Fruit fly (Drosophila melanogaster) whole organism, embryonic: ENCODE results near the gene Jupiter.

Source experiments
- Ada2b ChIP-seq: fragments of 200-800 bp; sonication (Bioruptor generic); IDR thresholded peaks from 2 replicates; pipeline ENCODE4 v1.3.6; 2022; ENCODE audit warnings: missing biosample characterization, missing genetic modification characterization
- CG10267 ChIP-seq: fragments of 200-800 bp; sonication (Bioruptor generic); optimal IDR thresholded peaks from 2 replicates; lab custom pipeline; 2018; ENCODE audit warnings: missing biosample characterization, mild to moderate bottlenecking, missing genetic modification characterization, moderate library complexity
- CG11695 ChIP-seq: fragments of 200-800 bp; sonication (Bioruptor generic); IDR thresholded peaks from 3 replicates; pipeline ENCODE4 v1.3.6; 2022; ENCODE audit warnings: missing biosample characterization, missing genetic modification characterization
- CG11723 ChIP-seq: fragments of 200-800 bp; sonication (Bioruptor generic); optimal IDR thresholded peaks from 2 replicates; lab custom pipeline; 2017; ENCODE audit warnings: missing biosample characterization, mild to moderate bottlenecking, missing genetic modification characterization
- CG12155 ChIP-seq: fragments of 200-800 bp; sonication (Bioruptor generic); optimal IDR thresholded peaks from 3 replicates; lab custom pipeline; 2016; ENCODE audit warnings: missing biosample characterization, missing genetic modification characterization
- CG1233 ChIP-seq: fragments of 200-800 bp; sonication (Bioruptor generic); optimal IDR thresholded peaks from 4 replicates; lab custom pipeline; 2018; ENCODE audit warnings: missing biosample characterization, mild to moderate bottlenecking, missing genetic modification characterization
- CG14860 ChIP-seq: fragments of 200-800 bp; sonication (Bioruptor generic); IDR thresholded peaks from 3 replicates; pipeline ENCODE4 v1.3.6; 2022; ENCODE audit warnings: missing biosample characterization, missing genetic modification characterization; ENCODE audit not compliant: partially characterized antibody
- CG16813 ChIP-seq: fragments of 200-800 bp; sonication (Bioruptor generic); IDR thresholded peaks from 3 replicates; pipeline ENCODE4 v1.3.6; 2022; ENCODE audit warnings: missing biosample characterization, missing genetic modification characterization; ENCODE audit not compliant: partially characterized antibody
- CG17359 ChIP-seq: fragments of 200-800 bp; sonication (Bioruptor generic); optimal IDR thresholded peaks from 3 replicates; lab custom pipeline; 2018; ENCODE audit warnings: missing biosample characterization, mild to moderate bottlenecking, missing genetic modification characterization, moderate library complexity
- CG17568 ChIP-seq: fragments of 200-800 bp; sonication (Bioruptor generic); optimal IDR thresholded peaks from 2 replicates; lab custom pipeline; 2018; ENCODE audit warnings: missing biosample characterization, mild to moderate bottlenecking, missing genetic modification characterization, moderate library complexity
- CG18764 ChIP-seq: fragments of 200-800 bp; sonication (Bioruptor generic); optimal IDR thresholded peaks from 3 replicates; lab custom pipeline; 2016; ENCODE audit warnings: missing biosample characterization, missing genetic modification characterization
- CG2875 ChIP-seq: fragments of 200-800 bp; sonication (Bioruptor generic); optimal IDR thresholded peaks from 2 replicates; lab custom pipeline; 2017; ENCODE audit warnings: missing biosample characterization, mild to moderate bottlenecking, missing genetic modification characterization, missing genetic modification reagents
- CG30403 ChIP-seq: fragments of 200-800 bp; sonication (Bioruptor generic); optimal IDR thresholded peaks from 3 replicates; lab custom pipeline; 2016; ENCODE audit warnings: missing biosample characterization, missing genetic modification characterization
- CG33557 ChIP-seq: fragments of 200-800 bp; sonication (Bioruptor generic); optimal IDR thresholded peaks from 2 replicates; lab custom pipeline; 2019; ENCODE audit warnings: missing biosample characterization, mild to moderate bottlenecking, missing genetic modification characterization, moderate library complexity
- CG4820 ChIP-seq: fragments of 200-800 bp; sonication (Bioruptor generic); optimal IDR thresholded peaks from 3 replicates; lab custom pipeline; 2016; ENCODE audit warnings: missing biosample characterization, missing genetic modification characterization
- CG6254 ChIP-seq: fragments of 200-800 bp; sonication (Bioruptor generic); optimal IDR thresholded peaks from 3 replicates; lab custom pipeline; 2017; ENCODE audit warnings: mild to moderate bottlenecking, missing biosample characterization, missing genetic modification reagents, missing genetic modification characterization
- CG6689 ChIP-seq: fragments of 200-800 bp; sonication (Bioruptor generic); IDR thresholded peaks from 2 replicates; pipeline ENCODE4 v1.3.6; 2022; ENCODE audit warnings: missing biosample characterization, missing genetic modification characterization
- CG8388 ChIP-seq: fragments of 200-800 bp; sonication (Bioruptor generic); optimal IDR thresholded peaks from 2 replicates; lab custom pipeline; 2019; ENCODE audit warnings: missing biosample characterization, mild to moderate bottlenecking, missing genetic modification characterization, moderate library complexity
- CG8924 ChIP-seq: fragments of 200-800 bp; optimal IDR thresholded peaks from 3 replicates; lab custom pipeline; 2019; ENCODE audit warnings: missing biosample characterization, mild to moderate bottlenecking, missing genetic modification characterization, moderate library complexity
- CG9817 ChIP-seq: fragments of 200-800 bp; sonication (Bioruptor generic); optimal IDR thresholded peaks from 2 replicates; lab custom pipeline; 2018; ENCODE audit warnings: missing biosample characterization, mild to moderate bottlenecking, missing genetic modification characterization, moderate library complexity
- CHES-1-like ChIP-seq: fragments of 200-800 bp; sonication (Bioruptor generic); optimal IDR thresholded peaks from 2 replicates; lab custom pipeline; 2016; ENCODE audit warnings: missing biosample characterization, missing genetic modification characterization
- Chrac-16 ChIP-seq: fragments of 200-800 bp; sonication (Bioruptor generic); optimal IDR thresholded peaks from 3 replicates; lab custom pipeline; 2016; ENCODE audit warnings: missing biosample characterization, missing genetic modification characterization
- Deaf1 ChIP-seq: fragments of 200-800 bp; optimal IDR thresholded peaks from 3 replicates; lab custom pipeline; 2019; ENCODE audit warnings: missing biosample characterization, mild to moderate bottlenecking, missing genetic modification characterization, moderate library complexity
- Doc2 ChIP-seq: fragments of 200-800 bp; sonication (Bioruptor generic); IDR thresholded peaks from 2 replicates; pipeline ENCODE4 v1.3.6; 2022; ENCODE audit warnings: missing biosample characterization, missing genetic modification characterization
- Drgx ChIP-seq: fragments of 200-800 bp; sonication (Bioruptor generic); IDR thresholded peaks from 2 replicates; pipeline ENCODE4 v1.3.6; 2022; ENCODE audit warnings: missing biosample characterization, missing genetic modification characterization
- Ets65A ChIP-seq: fragments of 200-800 bp; sonication (Bioruptor generic); peaks from one replicate; lab custom pipeline; 2016; ENCODE audit warnings: missing biosample characterization, missing genetic modification characterization
- Hmr ChIP-seq: fragments of 200-800 bp; sonication (Bioruptor generic); optimal IDR thresholded peaks from 3 replicates; lab custom pipeline; 2017; ENCODE audit warnings: mild to moderate bottlenecking, missing biosample characterization, missing genetic modification reagents, missing genetic modification characterization
- MBD-R2 ChIP-seq: fragments of 200-800 bp; sonication (Bioruptor generic); IDR thresholded peaks from 2 replicates; pipeline ENCODE4 v1.3.6; 2022; ENCODE audit warnings: missing biosample characterization, missing genetic modification characterization
- Rx ChIP-seq: fragments of 200-800 bp; sonication (Bioruptor generic); IDR thresholded peaks from 2 replicates; pipeline ENCODE4 v1.3.6; 2022; ENCODE audit warnings: missing biosample characterization, missing genetic modification characterization
- Sin3A ChIP-seq: fragments of >200 bp; optimal IDR thresholded peaks from 2 replicates; lab custom pipeline; 2018
- TFAM ChIP-seq: fragments of 200-800 bp; sonication (Bioruptor generic); optimal IDR thresholded peaks from 2 replicates; lab custom pipeline; 2017; ENCODE audit warnings: missing biosample characterization, missing genetic modification characterization, inconsistent platforms
- ab ChIP-seq: fragments of 200-800 bp; sonication (Bioruptor generic); optimal IDR thresholded peaks from 2 replicates; lab custom pipeline; 2016; ENCODE audit warnings: missing biosample characterization, missing genetic modification characterization
- al ChIP-seq: fragments of 200-800 bp; sonication (Bioruptor generic); IDR thresholded peaks from 2 replicates; pipeline ENCODE4 v1.3.6; 2022; ENCODE audit warnings: missing biosample characterization, missing genetic modification characterization
- amos ChIP-seq: fragments of 200-800 bp; sonication (Bioruptor generic); IDR thresholded peaks from 2 replicates; pipeline ENCODE4 v1.3.6; 2022; ENCODE audit warnings: missing biosample characterization, missing genetic modification characterization; ENCODE audit not compliant: partially characterized antibody
- ci ChIP-seq: fragments of 200-800 bp; sonication (Bioruptor generic); IDR thresholded peaks from 3 replicates; pipeline ENCODE4 v1.3.6; 2022; ENCODE audit warnings: missing biosample characterization, missing genetic modification characterization
- dati ChIP-seq: fragments of 200-800 bp; sonication (Bioruptor generic); IDR thresholded peaks from 2 replicates; pipeline ENCODE4 v1.3.6; 2022; ENCODE audit warnings: missing biosample characterization, missing genetic modification characterization
- dimm ChIP-seq: fragments of 200-800 bp; sonication (Bioruptor generic); IDR thresholded peaks from 2 replicates; pipeline ENCODE4 v1.3.6; 2022; ENCODE audit warnings: missing biosample characterization, missing genetic modification characterization
- dm ChIP-seq: fragments of 200-800 bp; sonication (Bioruptor generic); optimal IDR thresholded peaks from 3 replicates; lab custom pipeline; 2016; ENCODE audit warnings: missing biosample characterization, missing genetic modification characterization
- ewg ChIP-seq: fragments of 200-800 bp; sonication (Bioruptor generic); optimal IDR thresholded peaks from 3 replicates; lab custom pipeline; 2017; ENCODE audit warnings: mild to moderate bottlenecking, missing biosample characterization, missing genetic modification reagents, missing genetic modification characterization
- fru ChIP-seq: fragments of >200 bp; optimal IDR thresholded peaks from 2 replicates; lab custom pipeline; 2017
- kay ChIP-seq: fragments of 200-800 bp; sonication (Bioruptor generic); optimal IDR thresholded peaks from 2 replicates; lab custom pipeline; 2016; ENCODE audit warnings: missing biosample characterization, missing genetic modification characterization
- kni ChIP-seq: fragments of 200-800 bp; sonication (Bioruptor generic); optimal IDR thresholded peaks from 3 replicates; lab custom pipeline; 2017; ENCODE audit warnings: mild to moderate bottlenecking, missing biosample characterization, missing genetic modification reagents, missing genetic modification characterization
- maf-S ChIP-seq: fragments of 200-800 bp; sonication (Bioruptor generic); optimal IDR thresholded peaks from 2 replicates; lab custom pipeline; 2016; ENCODE audit warnings: missing biosample characterization, missing genetic modification characterization
- onecut ChIP-seq: fragments of 200-800 bp; sonication (Bioruptor generic); IDR thresholded peaks from 2 replicates; pipeline ENCODE4 v1.3.6; 2022; ENCODE audit warnings: missing biosample characterization, missing genetic modification characterization
- repo ChIP-seq: fragments of 200-800 bp; sonication (Bioruptor generic); optimal IDR thresholded peaks from 2 replicates; lab custom pipeline; 2016; ENCODE audit warnings: missing biosample characterization, missing genetic modification characterization
- row ChIP-seq: fragments of 200-800 bp; sonication (Bioruptor generic); IDR thresholded peaks from 3 replicates; pipeline ENCODE4 v1.3.6; 2022; ENCODE audit warnings: missing biosample characterization, missing genetic modification characterization
- sens-2 ChIP-seq: fragments of 200-800 bp; sonication (Bioruptor generic); IDR thresholded peaks from 2 replicates; pipeline ENCODE4 v1.3.6; 2022; ENCODE audit warnings: missing biosample characterization, missing genetic modification characterization
- sim ChIP-seq: fragments of 200-800 bp; sonication (Bioruptor generic); IDR thresholded peaks from 2 replicates; pipeline ENCODE4 v1.3.6; 2022; ENCODE audit warnings: missing biosample characterization, missing genetic modification characterization
- tin ChIP-seq: fragments of 200-800 bp; sonication (Bioruptor generic); optimal IDR thresholded peaks from 3 replicates; lab custom pipeline; 2016; ENCODE audit warnings: missing biosample characterization, missing genetic modification characterization
- trem ChIP-seq: fragments of 200-800 bp; optimal IDR thresholded peaks from 3 replicates; lab custom pipeline; 2019; ENCODE audit warnings: missing biosample characterization, mild to moderate bottlenecking, missing genetic modification characterization, moderate library complexity
- trh ChIP-seq: fragments of 200-800 bp; sonication (Bioruptor generic); optimal IDR thresholded peaks from 2 replicates; lab custom pipeline; 2016; ENCODE audit warnings: missing biosample characterization, missing genetic modification characterization
- ttk ChIP-seq: fragments of 200-800 bp; sonication (Bioruptor generic); IDR thresholded peaks from 2 replicates; pipeline ENCODE4 v2.1.2; 2022; ENCODE audit warnings: missing biosample characterization, missing genetic modification characterization
- tx ChIP-seq: fragments of 200-800 bp; sonication (Bioruptor generic); optimal IDR thresholded peaks from 2 replicates; lab custom pipeline; 2016; ENCODE audit warnings: missing biosample characterization, missing genetic modification characterization

The Jupiter gene

DNA sequence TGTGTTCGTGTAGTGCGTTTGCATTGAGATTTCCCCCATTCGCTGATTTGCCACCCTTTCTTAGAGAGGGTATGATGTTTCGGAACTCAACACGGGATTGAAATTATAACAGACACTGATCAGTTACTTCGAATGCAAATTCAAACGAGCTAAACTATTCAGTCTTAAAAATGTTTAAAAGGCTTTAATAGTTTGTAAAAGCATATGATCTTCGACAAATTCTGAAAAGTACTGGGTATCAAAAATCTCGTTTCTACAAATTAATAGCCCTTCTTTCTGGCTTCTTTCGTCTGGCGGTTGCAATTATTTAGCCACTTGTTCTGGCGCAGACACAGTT is 37.5 kb downstream of the Jupiter start (continued):
- peak; percentile 56 for TF ChIP-seq onecut (GFP tag; lab: Robert Waterston, UW)
- TF ChIP-seq amos (GFP tag; lab: Robert Waterston, UW) = no peak
- TF ChIP-seq ttk (GFP tag; lab: Robert Waterston, UW) = peak; percentile 77
- TF ChIP-seq CG16813 (GFP tag; lab: Robert Waterston, UW) = no peak
- TF ChIP-seq Rx (GFP tag; lab: Robert Waterston, UW) = peak; percentile 55
- TF ChIP-seq Ada2b = peak; percentile 69
- peak; percentile 27 for TF ChIP-seq CG6254 (GFP tag; lab: Kevin White, UChicago)
- TF ChIP-seq CG33557 (GFP tag; lab: Kevin White, UChicago) = no peak
- TF ChIP-seq al (GFP tag; lab: Robert Waterston, UW) = peak; percentile 38; the same call in 1 of the 2 replicates
- no peak for TF ChIP-seq fru
- TF ChIP-seq maf-S (GFP tag; lab: Kevin White, UChicago) = peak; percentile 53
- no peak for TF ChIP-seq CG14860 (GFP tag; lab: Robert Waterston, UW)
- TF ChIP-seq CG1233 (GFP tag; lab: Kevin White, UChicago) = peak; percentile 67
- peak; percentile 31 for TF ChIP-seq CG9817 (tag; lab: Kevin White, UChicago)
- peak; percentile 24 for TF ChIP-seq CHES-1-like (GFP tag; lab: Kevin White, UChicago)
- peak; percentile 30 for TF ChIP-seq CG2875
- peak; percentile 78 for TF ChIP-seq CG6689 (GFP tag; lab: Robert Waterston, UW)
- TF ChIP-seq kni (GFP tag; lab: Kevin White, UChicago) = no peak
- TF ChIP-seq kay = no peak
- TF ChIP-seq Doc2 (GFP tag; lab: Robert Waterston, UW) = peak; percentile 8; the same call in 1 of the 2 replicates
- TF ChIP-seq Deaf1 = no peak
- TF ChIP-seq CG17568 = no peak
- peak; percentile 89 for TF ChIP-seq Ets65A (GFP tag; lab: Kevin White, UChicago)
- peak; percentile 85 for TF ChIP-seq CG17359 (tag; lab: Kevin White, UChicago)
- TF ChIP-seq Sin3A (lab: Kevin White, UChicago) = no peak
- peak; percentile 26 for TF ChIP-seq trem (tag; lab: Kevin White, UChicago)
- TF ChIP-seq MBD-R2 = 0 out of 2 replicates have a peak, but pooled peaks have one; percentile 26
- peak; percentile 65 for TF ChIP-seq dimm (GFP tag; lab: Robert Waterston, UW)
- TF ChIP-seq TFAM (GFP tag; lab: Kevin White, UChicago) = no peak
- no peak for TF ChIP-seq trh (GFP tag; lab: Kevin White, UChicago)
- TF ChIP-seq CG30403 = peak; percentile 74
- peak; percentile 56 for TF ChIP-seq ewg (GFP tag; lab: Kevin White, UChicago)
- no peak for TF ChIP-seq CG11723 (GFP tag; lab: Kevin White, UChicago)
- TF ChIP-seq CG4820 (GFP tag; lab: Kevin White, UChicago) = peak; percentile 41
- peak; percentile 28 for TF ChIP-seq CG12155 (GFP tag; lab: Kevin White, UChicago)
- TF ChIP-seq CG8388 (GFP tag; lab: Kevin White, UChicago) = peak; percentile 71
- peak; percentile 73 for TF ChIP-seq sens-2 (GFP tag; lab: Robert Waterston, UW)
- peak; percentile 36 for TF ChIP-seq repo (GFP tag; lab: Kevin White, UChicago)
- TF ChIP-seq CG18764 = peak; percentile 23
- peak; percentile 75 for TF ChIP-seq CG11695
- no peak for TF ChIP-seq dm (GFP tag; lab: Kevin White, UChicago)
- 0 out of 2 replicates have a peak, but pooled peaks have one; percentile 29 for TF ChIP-seq sim (GFP tag; lab: Robert Waterston, UW)
- TF ChIP-seq tin = peak; percentile 29
- peak; percentile 32 for TF ChIP-seq CG10267 (tag; lab: Kevin White, UChicago)
- TF ChIP-seq Hmr (GFP tag; lab: Kevin White, UChicago) = no peak
- peak; percentile 91 for TF ChIP-seq ci
- TF ChIP-seq Chrac-16 (GFP tag; lab: Kevin White, UChicago) = peak; percentile 32
- TF ChIP-seq row = peak; percentile 85
- peak; percentile 9 for TF ChIP-seq tx (GFP tag; lab: Kevin White, UChicago)
- TF ChIP-seq Drgx (GFP tag; lab: Robert Waterston, UW) = peak; percentile 95
- TF ChIP-seq dati (GFP tag; lab: Robert Waterston, UW) = peak; percentile 73
- peak; percentile 55 for TF ChIP-seq CG8924 (tag; lab: Kevin White, UChicago)
- TF ChIP-seq ab (GFP tag; lab: Kevin White, UChicago) = no peak
